Fruit fly (Drosophila melanogaster) ovary, adult (tissue): ENCODE measurements around the gene CG8461.

Experiments used
- CG17801 ChIP-seq: fragments of 200-800 bp; optimal IDR thresholded peaks from 2 replicates; lab custom pipeline; 2019; ENCODE audit warnings: missing biosample characterization, mild to moderate bottlenecking, missing genetic modification characterization, moderate library complexity; ENCODE audit not compliant: partially characterized antibody

Gene CG8461

DNA sequence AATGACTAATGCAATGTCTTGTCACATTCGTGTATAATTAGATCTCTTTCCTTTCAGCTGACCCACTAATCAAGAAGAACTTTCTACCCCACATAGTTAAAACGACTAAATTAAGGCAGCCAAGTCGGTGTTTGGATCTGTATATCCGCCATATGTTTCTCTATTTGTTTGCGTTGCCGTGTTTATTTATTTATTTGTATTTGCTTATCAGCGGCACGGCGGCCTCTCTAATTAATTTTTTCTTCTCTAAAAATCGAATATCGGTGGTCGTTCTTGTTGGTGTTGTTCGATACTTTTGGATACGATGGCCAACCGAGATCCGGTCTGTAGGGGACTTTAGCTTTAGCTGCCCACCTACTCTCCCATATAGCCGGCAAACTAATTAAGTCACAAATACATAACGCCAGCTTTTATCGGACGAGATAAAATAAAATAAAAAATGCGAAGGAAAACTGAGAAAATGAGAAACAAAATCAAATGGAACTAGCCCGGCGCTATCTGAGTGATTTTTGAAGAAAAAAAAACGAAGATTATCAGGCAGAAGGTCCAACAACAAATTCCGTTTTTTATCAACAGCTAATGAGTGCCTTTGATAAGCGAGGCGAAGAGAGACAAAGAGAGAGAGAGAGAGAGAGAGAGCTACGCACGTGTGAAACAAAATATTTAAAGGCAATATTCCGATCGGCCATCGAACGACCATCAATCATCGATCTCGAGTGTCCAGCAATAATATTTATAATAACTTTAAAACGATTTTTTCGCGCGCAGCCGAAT is 40.7 kb downstream of the CG8461 start:
- no peak for TF ChIP-seq CG17801

DNA sequence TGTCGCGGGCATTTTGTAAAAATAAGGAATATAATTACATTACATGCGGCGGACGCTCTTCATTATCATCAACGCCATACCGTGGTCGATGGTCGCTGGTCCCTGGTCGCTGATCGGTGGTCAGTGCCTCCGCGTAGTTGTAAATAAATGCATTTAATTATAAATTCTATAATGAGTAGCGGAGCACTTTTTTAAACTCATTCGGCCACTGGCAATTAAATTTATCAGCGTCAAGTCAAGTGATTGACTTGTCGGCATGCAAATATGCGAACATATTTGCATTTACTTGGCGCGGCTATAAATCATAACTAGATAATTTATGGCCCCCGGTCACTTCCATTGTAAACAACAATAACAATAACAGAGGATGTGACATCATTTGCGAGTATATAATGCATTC is 42.0 kb downstream of the CG8461 start:
- TF ChIP-seq CG17801 = no peak

DNA sequence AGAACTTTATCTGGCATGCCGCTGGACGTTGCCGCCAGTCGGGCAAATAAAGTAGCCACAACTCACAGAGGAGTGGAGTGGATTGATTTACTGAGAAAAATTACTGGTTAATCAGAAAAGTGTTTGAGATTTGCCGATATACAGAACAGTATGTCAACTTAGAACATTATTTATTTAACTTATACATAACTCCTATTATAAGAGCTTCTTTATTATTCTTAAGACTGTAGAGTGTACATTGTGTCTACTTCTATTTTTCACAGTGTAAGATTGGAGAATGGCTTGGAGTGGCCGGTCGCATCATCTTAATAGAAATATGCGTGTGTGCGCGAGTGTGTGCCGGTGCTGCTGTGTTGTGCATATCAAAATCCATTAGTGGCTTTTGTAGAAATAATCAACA is 42.8 kb downstream of the CG8461 start:
- no peak for TF ChIP-seq CG17801

DNA sequence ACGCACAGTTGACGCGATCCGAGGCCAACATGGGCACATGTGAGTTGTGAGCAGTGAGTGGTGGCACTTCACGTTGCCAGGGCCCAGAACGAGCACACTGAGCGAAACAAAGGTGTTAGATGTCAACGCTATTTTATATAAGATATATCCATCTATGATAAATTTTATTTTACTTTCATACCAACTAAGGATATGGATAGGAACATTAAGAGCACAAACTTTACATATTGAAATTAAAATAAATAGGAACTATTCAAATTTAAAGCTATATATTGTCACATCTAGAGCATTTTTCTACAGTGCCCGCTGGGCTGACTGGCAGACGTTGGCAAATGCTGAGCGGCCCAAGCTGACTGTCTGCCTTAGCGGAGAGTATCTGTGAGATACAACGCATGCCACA is 43.7 kb downstream of the CG8461 start:
- TF ChIP-seq CG17801 = no peak

DNA sequence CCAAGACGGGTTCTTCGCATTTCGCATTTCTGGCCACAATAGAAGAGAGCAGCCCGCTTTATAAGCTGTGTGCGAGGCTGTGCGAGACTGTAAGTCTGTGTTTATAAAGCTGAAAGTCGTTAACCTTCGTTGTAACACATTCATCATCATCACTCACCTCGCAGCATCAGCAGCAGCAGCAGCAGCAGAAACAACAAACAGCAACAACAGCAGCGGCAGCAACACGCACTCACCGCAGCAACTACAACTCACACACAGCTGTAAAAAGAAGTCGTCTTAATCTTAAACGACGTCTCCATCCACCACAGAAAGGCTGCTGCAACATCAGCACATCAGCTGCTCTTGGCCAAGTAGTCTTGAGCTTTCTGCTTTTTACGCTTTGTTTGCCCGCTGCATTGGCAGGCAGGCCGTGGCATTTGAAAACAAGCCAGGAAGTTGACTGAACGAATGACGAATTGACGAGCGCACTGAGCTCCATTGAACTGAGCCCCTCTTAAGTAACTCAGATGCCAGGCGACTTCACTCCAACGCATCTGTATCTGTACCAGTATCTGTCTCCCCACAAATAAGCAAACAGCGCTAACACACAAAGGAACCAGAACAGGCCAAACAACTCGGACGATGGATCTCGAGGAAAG is 44.7 kb downstream of the CG8461 start:
- TF ChIP-seq CG17801 = no peak

DNA sequence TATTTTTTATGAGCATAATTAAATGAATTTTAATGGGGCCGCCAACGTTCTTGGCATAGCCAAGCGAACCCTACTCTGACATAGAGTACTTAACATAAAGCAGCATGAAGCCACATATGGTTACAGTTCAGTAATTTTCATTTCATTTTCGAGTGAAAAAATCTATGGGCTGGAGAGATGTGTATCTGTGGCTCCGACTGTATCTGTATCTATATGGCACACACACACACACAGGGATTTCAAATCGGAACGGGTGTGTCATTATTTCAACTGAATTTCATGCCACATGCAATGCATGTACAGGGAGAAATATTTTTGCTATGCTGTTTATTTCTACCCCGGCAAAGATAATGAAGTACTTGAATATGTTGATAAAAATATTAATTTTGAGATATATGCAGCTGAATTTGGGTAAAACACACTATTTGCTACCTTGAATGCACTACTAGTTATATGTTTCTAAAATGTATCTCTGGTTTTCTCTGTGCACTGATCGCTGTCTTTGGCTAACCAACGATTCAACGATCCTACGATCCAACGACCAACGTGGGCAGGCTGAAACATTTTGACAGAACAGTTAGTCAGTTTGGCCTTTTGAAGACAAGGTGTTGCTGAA is 46.1 kb downstream of the CG8461 start:
- no peak for TF ChIP-seq CG17801

DNA sequence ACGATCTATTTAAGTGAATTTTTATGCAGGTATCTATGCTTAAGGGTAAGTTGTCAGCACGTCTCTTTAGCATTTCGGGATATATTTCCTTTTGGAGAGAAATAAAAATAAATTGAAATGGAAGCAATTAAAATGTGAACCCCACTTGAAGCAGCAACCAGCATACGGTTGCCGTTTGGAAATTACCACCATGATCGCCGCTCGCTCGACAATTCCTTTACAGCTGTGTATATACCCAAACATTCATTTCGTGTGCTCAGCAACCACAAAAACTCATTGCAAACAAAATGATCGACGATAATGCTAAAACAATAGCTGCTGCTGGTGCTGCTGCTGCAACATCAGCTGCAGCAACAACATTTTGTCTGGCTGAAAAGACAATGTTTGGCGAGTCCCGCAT is 47.1 kb downstream of the CG8461 start:
- TF ChIP-seq CG17801 = no peak

DNA sequence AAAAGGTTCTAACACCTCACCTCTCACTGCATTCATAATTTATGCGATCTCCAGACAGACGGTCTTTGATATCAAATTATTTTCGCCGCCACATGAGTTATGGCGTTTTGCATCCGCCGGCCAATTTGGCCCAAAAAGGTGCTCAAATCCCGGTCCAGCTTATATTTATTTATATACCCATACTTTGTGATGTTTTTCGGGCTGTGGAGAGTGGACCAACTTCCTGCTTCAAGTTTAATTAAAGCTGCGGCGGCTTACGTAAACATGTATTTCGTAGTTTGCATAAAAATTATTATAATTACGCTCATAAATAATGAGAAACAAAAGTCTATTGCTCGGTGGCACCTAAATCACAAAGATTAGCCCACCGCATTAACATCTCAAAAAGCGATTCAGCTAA is 48.3 kb downstream of the CG8461 start:
- no peak for TF ChIP-seq CG17801

DNA sequence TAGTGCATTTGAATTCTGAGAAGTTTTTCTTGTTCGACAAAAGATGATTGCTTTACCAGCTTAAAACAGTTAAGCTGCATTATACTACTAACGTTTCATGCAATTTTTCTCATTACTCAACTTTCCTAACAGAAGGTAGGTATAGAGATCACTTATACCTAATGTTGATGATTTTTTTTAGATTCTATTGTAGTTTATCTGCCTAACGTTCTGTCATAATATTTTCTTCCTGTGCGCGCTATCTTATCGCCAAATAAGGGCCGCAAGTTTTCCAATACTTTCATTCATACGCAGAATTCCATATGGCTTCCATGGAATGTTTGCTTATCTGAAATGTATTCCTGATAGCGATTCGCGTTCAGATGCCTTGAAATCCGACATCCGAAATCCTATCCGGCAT is 49.0 kb downstream of the CG8461 start:
- TF ChIP-seq CG17801 = no peak

DNA sequence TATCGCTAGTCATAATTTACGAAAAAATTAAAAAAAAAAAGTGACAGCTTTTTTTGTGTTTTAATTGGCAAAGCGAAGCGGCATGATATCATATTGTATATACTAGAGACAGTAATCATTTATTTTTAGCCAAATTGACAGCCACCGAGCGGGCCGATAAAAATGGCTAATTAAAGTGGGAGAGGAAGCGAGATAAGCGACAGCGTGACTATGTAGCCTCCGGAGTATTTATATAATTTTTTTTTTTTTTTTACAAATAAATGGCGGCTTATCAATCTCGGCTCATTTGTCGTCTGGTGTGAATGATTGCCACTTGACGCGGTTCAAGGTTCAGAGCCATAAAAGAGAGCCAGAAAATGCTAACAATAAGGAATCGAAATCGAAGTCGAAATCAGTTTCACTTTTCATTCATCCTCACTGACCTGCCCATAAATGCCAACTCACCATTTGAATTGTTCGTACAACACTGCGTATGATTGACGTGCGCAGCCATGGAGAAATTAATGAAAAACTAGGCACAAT is 50.5 kb downstream of the CG8461 start:
- no peak for TF ChIP-seq CG17801
